Fruit fly (Drosophila melanogaster) whole organism, adult: ENCODE data around the gene Coq7.

Experiments used
- CG11617 ChIP-seq: fragments of 200-800 bp; sonication (Bioruptor generic); optimal IDR thresholded peaks from 2 replicates; lab custom pipeline; 2017; ENCODE audit warnings: mild to moderate bottlenecking, missing biosample characterization, missing genetic modification reagents, missing genetic modification characterization
- CG12768 ChIP-seq: fragments of 200-800 bp; sonication (Bioruptor generic); optimal IDR thresholded peaks from 2 replicates; lab custom pipeline; 2017; ENCODE audit warnings: missing biosample characterization, missing genetic modification characterization, mild to moderate bottlenecking, moderate library complexity, missing genetic modification reagents
- CG14711 ChIP-seq: fragments of 200-800 bp; sonication (Bioruptor generic); optimal IDR thresholded peaks from 2 replicates; lab custom pipeline; 2018; ENCODE audit warnings: missing biosample characterization, mild to moderate bottlenecking, missing genetic modification characterization, moderate library complexity
- CG1620 ChIP-seq: fragments of 200-800 bp; sonication (Bioruptor generic); optimal IDR thresholded peaks from 2 replicates; lab custom pipeline; 2016; ENCODE audit warnings: missing biosample characterization, missing genetic modification characterization
- CG33017 ChIP-seq: fragments of 200-800 bp; sonication (Bioruptor generic); optimal IDR thresholded peaks from 2 replicates; lab custom pipeline; 2018; ENCODE audit warnings: missing biosample characterization, mild to moderate bottlenecking, missing genetic modification characterization, moderate library complexity
- CG5204 ChIP-seq: fragments of 200-800 bp; sonication (Bioruptor generic); optimal IDR thresholded peaks from 2 replicates; lab custom pipeline; 2016; ENCODE audit warnings: missing biosample characterization, missing genetic modification characterization
- CG7045 ChIP-seq: fragments of 200-800 bp; sonication (Bioruptor generic); optimal IDR thresholded peaks from 2 replicates; lab custom pipeline; 2017; ENCODE audit warnings: missing biosample characterization, mild to moderate bottlenecking, missing genetic modification characterization
- CG7101 ChIP-seq: fragments of 200-800 bp; sonication (Bioruptor generic); optimal IDR thresholded peaks from 2 replicates; lab custom pipeline; 2018; ENCODE audit warnings: missing biosample characterization, mild to moderate bottlenecking, missing genetic modification characterization, moderate library complexity
- Clk ChIP-seq: fragments of 200-800 bp; sonication (Bioruptor generic); optimal IDR thresholded peaks from 2 replicates; lab custom pipeline; 2017; ENCODE audit warnings: missing biosample characterization, missing genetic modification characterization
- Crg-1 ChIP-seq: fragments of 200-800 bp; sonication (Bioruptor generic); optimal IDR thresholded peaks from 2 replicates; lab custom pipeline; 2016; ENCODE audit warnings: missing biosample characterization, missing genetic modification characterization
- Hr96 ChIP-seq: fragments of 200-800 bp; sonication (Bioruptor generic); optimal IDR thresholded peaks from 2 replicates; lab custom pipeline; 2016; ENCODE audit warnings: missing biosample characterization, missing genetic modification characterization
- Mnt ChIP-seq: fragments of 200-800 bp; sonication (Bioruptor generic); optimal IDR thresholded peaks from 2 replicates; lab custom pipeline; 2016; ENCODE audit warnings: missing biosample characterization, mild to moderate bottlenecking, missing genetic modification characterization
- bab1 ChIP-seq: fragments of 200-800 bp; sonication (Bioruptor generic); optimal IDR thresholded peaks from 3 replicates; lab custom pipeline; 2019; ENCODE audit warnings: missing biosample characterization, mild to moderate bottlenecking, missing genetic modification characterization, moderate library complexity
- cic ChIP-seq: fragments of 200-800 bp; sonication (Bioruptor generic); optimal IDR thresholded peaks from 2 replicates; lab custom pipeline; 2017; ENCODE audit warnings: missing biosample characterization, mild to moderate bottlenecking, missing genetic modification characterization, moderate library complexity
- cnc ChIP-seq, 2 experiments: fragments of >200 bp; optimal IDR thresholded peaks; 2 replicates each; lab custom pipeline; 2017
- kay ChIP-seq: fragments of 200-800 bp; sonication (Bioruptor generic); peaks from one replicate; lab custom pipeline; 2016; ENCODE audit warnings: missing biosample characterization, missing genetic modification characterization, borderline replicate concordance
- ovo ChIP-seq: fragments of 200-800 bp; sonication (Bioruptor generic); optimal IDR thresholded peaks from 2 replicates; lab custom pipeline; 2016; ENCODE audit warnings: missing biosample characterization, missing genetic modification characterization
- pad ChIP-seq: fragments of 200-800 bp; sonication (Bioruptor generic); optimal IDR thresholded peaks from 3 replicates; lab custom pipeline; 2017; ENCODE audit warnings: missing biosample characterization, missing genetic modification characterization, mild to moderate bottlenecking, moderate library complexity, missing genetic modification reagents
- tj ChIP-seq: fragments of 200-800 bp; sonication (Bioruptor generic); optimal IDR thresholded peaks from 3 replicates; lab custom pipeline; 2017; ENCODE audit warnings: missing biosample characterization, mild to moderate bottlenecking, missing genetic modification characterization, moderate library complexity
- toe ChIP-seq: fragments of 200-800 bp; sonication (Bioruptor generic); optimal IDR thresholded peaks from 2 replicates; lab custom pipeline; 2016; ENCODE audit warnings: missing biosample characterization, missing genetic modification characterization

Gene Coq7

DNA sequence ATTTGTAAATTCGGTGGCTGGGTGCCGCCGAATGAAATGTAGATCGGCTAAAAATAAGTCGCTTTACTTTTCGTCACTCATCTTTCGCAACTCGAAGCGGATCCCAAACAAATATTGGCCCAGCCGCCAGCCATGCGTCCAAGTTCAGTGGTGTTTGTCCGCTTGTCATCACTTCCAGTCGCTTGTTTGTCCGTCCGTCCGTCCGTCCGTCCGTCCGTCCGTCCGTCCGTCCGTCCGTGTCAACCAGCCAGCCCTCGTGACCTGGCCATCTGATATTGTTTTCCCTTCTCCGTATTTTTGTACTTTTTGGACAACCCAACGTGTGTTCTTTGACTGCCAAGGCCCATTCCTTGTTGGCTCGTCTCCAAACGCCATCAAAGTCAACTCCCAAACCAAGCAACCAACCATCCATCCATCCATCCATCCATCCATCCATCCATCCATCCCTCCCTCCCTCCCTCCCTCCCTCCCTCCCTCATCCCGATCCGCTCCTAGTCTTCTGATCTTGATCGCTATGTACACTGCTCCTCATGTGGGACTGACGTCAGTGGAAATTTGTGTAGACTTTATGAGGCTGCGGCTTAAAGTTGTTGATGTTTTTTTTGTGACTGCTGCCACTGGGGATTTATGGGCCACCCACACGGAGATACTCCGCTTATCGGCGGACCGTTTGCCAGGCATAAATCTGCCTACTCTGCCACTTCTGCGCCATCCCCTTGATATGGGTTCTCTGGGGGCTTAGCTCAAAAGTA, 37.6 kb upstream of the Coq7 start:
- TF ChIP-seq Clk (GFP tag; lab: Kevin White, UChicago) (no peak), CG5204 (GFP tag; lab: Kevin White, UChicago) (no peak)

dm6 chrX:6739936-6740668, 30.9 kb upstream of the Coq7 start, which contains the start of gene CG3168:
Gene CG3168, minus strand, starts transcription at chrX:6739986.
- TF ChIP-seq CG12768 (no peak), tj (no peak), CG33017 (tag; lab: Kevin White, UChicago) (no peak), CG7045 (GFP tag; lab: Kevin White, UChicago) (no peak), CG7101 (no peak), bab1 (no peak), CG11617 (no peak), pad (no peak), Hr96 (GFP tag; lab: Kevin White, UChicago) (no peak), cic (GFP tag; lab: Kevin White, UChicago) (no peak)

DNA sequence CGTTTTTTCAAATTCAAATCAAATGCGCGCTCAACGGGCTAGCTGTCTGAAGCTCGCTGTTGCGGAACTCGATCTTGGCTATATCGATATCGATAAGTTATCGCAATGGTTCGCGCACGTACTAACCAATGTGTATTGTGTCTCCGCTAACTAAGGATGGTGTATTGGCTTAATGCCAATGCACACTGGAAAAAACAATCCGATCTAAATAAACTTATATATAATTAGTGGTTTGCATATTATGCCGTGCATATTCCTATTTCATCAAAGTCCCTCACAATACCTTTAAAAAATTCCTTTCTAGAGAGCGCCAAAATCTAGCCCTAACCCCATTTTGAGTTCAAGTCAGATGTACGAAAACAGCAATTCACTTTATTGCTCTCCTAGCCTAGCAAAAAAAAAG, 29.8 kb upstream of the Coq7 start:
- TF ChIP-seq toe (GFP tag; lab: Kevin White, UChicago), result peak; percentile 15
- no peak for TF ChIP-seq Crg-1 (GFP tag; lab: Kevin White, UChicago)
- TF ChIP-seq Mnt (GFP tag; lab: Kevin White, UChicago), result peak; percentile 42
- no peak for TF ChIP-seq CG12768
- TF ChIP-seq CG14711 (tag; lab: Kevin White, UChicago), result peak; percentile 30
- peak; percentile 16 for TF ChIP-seq CG1620
- TF ChIP-seq CG7101, result peak; percentile 35
- TF ChIP-seq CG11617, result peak; percentile 35
- TF ChIP-seq kay (GFP tag; lab: Kevin White, UChicago), result no peak
- peak; percentile 0 for TF ChIP-seq Hr96 (GFP tag; lab: Kevin White, UChicago)
- peak; percentile 14 for TF ChIP-seq CG5204 (GFP tag; lab: Kevin White, UChicago)
- peak; percentile 81 for TF ChIP-seq bab1

DNA sequence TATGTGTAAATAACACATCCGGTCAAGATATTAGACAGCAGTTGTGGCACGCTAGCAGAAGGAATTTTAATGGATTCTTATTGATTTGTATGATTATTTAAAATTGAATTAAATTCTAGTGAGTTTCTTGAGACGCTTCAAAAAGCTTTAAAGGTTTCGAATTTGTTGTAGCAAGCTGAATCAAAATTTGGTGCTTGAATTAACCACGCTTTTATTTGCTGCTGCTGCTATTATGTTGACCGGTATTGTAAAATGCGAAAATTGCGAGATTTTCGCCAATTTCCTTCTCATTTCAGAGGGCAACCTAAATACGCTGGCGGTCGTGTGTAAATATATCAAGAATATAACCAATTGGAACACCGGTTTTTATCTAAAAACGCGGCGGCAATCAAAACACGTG, 27.8 kb upstream of the Coq7 start:
- TF ChIP-seq tj (no peak), CG7101 (no peak), pad (no peak), Mnt (GFP tag; lab: Kevin White, UChicago) (peak; percentile 65), Hr96 (GFP tag; lab: Kevin White, UChicago) (no peak), CG14711 (tag; lab: Kevin White, UChicago) (no peak), kay (GFP tag; lab: Kevin White, UChicago) (no peak), toe (GFP tag; lab: Kevin White, UChicago) (no peak), CG5204 (GFP tag; lab: Kevin White, UChicago) (no peak)

- TF ChIP-seq Crg-1 (GFP tag; lab: Kevin White, UChicago) (peak; percentile 97), cic (GFP tag; lab: Kevin White, UChicago) (peak; percentile 59), toe (GFP tag; lab: Kevin White, UChicago) (peak; percentile 46), CG7045 (GFP tag; lab: Kevin White, UChicago) (peak; percentile 37), ovo (GFP tag; lab: Kevin White, UChicago) (peak; percentile 96), CG7101 (peak; percentile 95), Hr96 (GFP tag; lab: Kevin White, UChicago) (peak; percentile 92), CG11617 (peak; percentile 91), Clk (GFP tag; lab: Kevin White, UChicago) (peak; percentile 45), kay (GFP tag; lab: Kevin White, UChicago) (no peak), CG12768 (peak; percentile 10), tj (peak; percentile 78), Mnt (GFP tag; lab: Kevin White, UChicago) (peak; percentile 97), bab1 (peak; percentile 94), cnc (optimal IDR thresholded peaks at IDR 0.05; lab: Kevin White, UChicago) (no peak), CG5204 (GFP tag; lab: Kevin White, UChicago) (peak; percentile 52), CG33017 (tag; lab: Kevin White, UChicago) (peak; percentile 72), CG1620 (peak; percentile 92), pad (peak; percentile 78), CG14711 (tag; lab: Kevin White, UChicago) (peak; percentile 73)
Measured at dm6 chrX:6744088-6744487, 26.9 kb upstream of the Coq7 start, which contains the start of gene RpL17. Gene RpL17, minus strand, starts transcription at chrX:6744238.

DNA sequence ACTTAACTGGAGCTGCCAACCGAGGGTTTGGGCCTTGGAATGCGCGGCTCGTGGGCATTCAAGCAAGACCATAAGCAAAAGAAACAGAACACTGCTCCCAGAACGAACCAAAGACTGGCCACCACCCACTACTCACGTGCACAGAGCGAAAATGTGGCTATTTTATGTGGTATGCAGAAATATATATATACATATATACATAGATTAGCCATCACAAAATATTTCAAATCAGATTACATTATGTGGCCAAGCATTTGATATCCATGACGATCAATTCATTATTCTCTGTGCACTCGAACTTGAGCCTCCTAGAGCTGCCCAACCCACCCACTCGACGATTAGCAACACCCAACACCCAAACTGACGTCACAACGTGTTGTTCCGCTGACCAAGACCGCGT, 25.5 kb upstream of the Coq7 start:
- TF ChIP-seq ovo (GFP tag; lab: Kevin White, UChicago) (no peak), bab1 (no peak), CG5204 (GFP tag; lab: Kevin White, UChicago) (no peak), cic (GFP tag; lab: Kevin White, UChicago) (no peak), CG7045 (GFP tag; lab: Kevin White, UChicago) (no peak), kay (GFP tag; lab: Kevin White, UChicago) (no peak), pad (no peak), Hr96 (GFP tag; lab: Kevin White, UChicago) (no peak), toe (GFP tag; lab: Kevin White, UChicago) (no peak), CG7101 (no peak), tj (no peak), CG12768 (no peak), CG33017 (tag; lab: Kevin White, UChicago) (no peak), CG1620 (no peak), Clk (GFP tag; lab: Kevin White, UChicago) (no peak), Crg-1 (GFP tag; lab: Kevin White, UChicago) (no peak)
